Fruit fly (Drosophila melanogaster) whole organism, embryonic: ENCODE results near the gene RabGGTa.

Experiments
- ATbp ChIP-seq: fragments of 200-800 bp; sonication (Bioruptor generic); optimal IDR thresholded peaks from 2 replicates; lab custom pipeline; 2017; ENCODE audit warnings: missing biosample characterization, mild to moderate bottlenecking, missing genetic modification characterization, missing genetic modification reagents
- Bdp1 ChIP-seq: fragments of 200-800 bp; sonication (Bioruptor generic); optimal IDR thresholded peaks from 3 replicates; lab custom pipeline; 2016; ENCODE audit warnings: missing biosample characterization, missing genetic modification characterization
- Bteb2 ChIP-seq: fragments of 200-800 bp; sonication (Bioruptor generic); optimal IDR thresholded peaks from 2 replicates; lab custom pipeline; 2016; ENCODE audit warnings: missing biosample characterization, missing genetic modification characterization
- CG10543 ChIP-seq: fragments of 200-800 bp; sonication (Bioruptor generic); optimal IDR thresholded peaks from 3 replicates; lab custom pipeline; 2017; ENCODE audit warnings: missing biosample characterization, mild to moderate bottlenecking, missing genetic modification characterization, moderate library complexity
- CG11504 ChIP-seq: fragments of 200-800 bp; sonication (Bioruptor generic); optimal IDR thresholded peaks from 3 replicates; lab custom pipeline; 2019; ENCODE audit warnings: missing biosample characterization, mild to moderate bottlenecking, missing genetic modification characterization, moderate library complexity
- CG13296 ChIP-seq: fragments of 200-800 bp; sonication (Bioruptor generic); optimal IDR thresholded peaks from 3 replicates; lab custom pipeline; 2018; ENCODE audit warnings: missing biosample characterization, mild to moderate bottlenecking, missing genetic modification characterization
- CG14710 ChIP-seq: fragments of 200-800 bp; sonication (Bioruptor generic); optimal IDR thresholded peaks from 3 replicates; lab custom pipeline; 2019; ENCODE audit warnings: missing biosample characterization, mild to moderate bottlenecking, missing genetic modification characterization, moderate library complexity
- CG14965 ChIP-seq: fragments of 200-800 bp; sonication (Bioruptor generic); optimal IDR thresholded peaks from 2 replicates; lab custom pipeline; 2016; ENCODE audit warnings: missing biosample characterization, missing genetic modification characterization, borderline replicate concordance
- CG1529 ChIP-seq: fragments of 200-800 bp; sonication (Bioruptor generic); optimal IDR thresholded peaks from 3 replicates; lab custom pipeline; 2018; ENCODE audit warnings: missing biosample characterization, missing genetic modification characterization
- CG15696 ChIP-seq: fragments of 200-800 bp; sonication (Bioruptor generic); optimal IDR thresholded peaks from 2 replicates; lab custom pipeline; 2019; ENCODE audit warnings: missing biosample characterization, mild to moderate bottlenecking, missing genetic modification characterization, moderate library complexity
- CG16815 ChIP-seq: fragments of 200-800 bp; sonication (Bioruptor generic); optimal IDR thresholded peaks from 3 replicates; lab custom pipeline; 2017; ENCODE audit warnings: missing biosample characterization, mild to moderate bottlenecking, missing genetic modification characterization
- CG17186 ChIP-seq: fragments of 200-800 bp; sonication (Bioruptor generic); optimal IDR thresholded peaks from 3 replicates; lab custom pipeline; 2017; ENCODE audit warnings: missing biosample characterization, missing genetic modification reagents, missing genetic modification characterization
- CG17359 ChIP-seq: fragments of 200-800 bp; sonication (Bioruptor generic); optimal IDR thresholded peaks from 3 replicates; lab custom pipeline; 2018; ENCODE audit warnings: missing biosample characterization, mild to moderate bottlenecking, missing genetic modification characterization, moderate library complexity
- CG17912 ChIP-seq: fragments of 200-800 bp; sonication (Bioruptor generic); optimal IDR thresholded peaks from 2 replicates; lab custom pipeline; 2018; ENCODE audit warnings: missing biosample characterization, mild to moderate bottlenecking, missing genetic modification characterization
- CG1792 ChIP-seq: fragments of 200-800 bp; sonication (Bioruptor generic); optimal IDR thresholded peaks from 2 replicates; lab custom pipeline; 2016; ENCODE audit warnings: missing biosample characterization, missing genetic modification characterization
- CG18764 ChIP-seq: fragments of 200-800 bp; sonication (Bioruptor generic); optimal IDR thresholded peaks from 3 replicates; lab custom pipeline; 2016; ENCODE audit warnings: missing biosample characterization, missing genetic modification characterization
- CG2202 ChIP-seq: fragments of 200-800 bp; sonication (Bioruptor generic); optimal IDR thresholded peaks from 2 replicates; lab custom pipeline; 2018; ENCODE audit warnings: missing biosample characterization, mild to moderate bottlenecking, missing genetic modification characterization
- CG33557 ChIP-seq: fragments of 200-800 bp; sonication (Bioruptor generic); optimal IDR thresholded peaks from 2 replicates; lab custom pipeline; 2019; ENCODE audit warnings: missing biosample characterization, mild to moderate bottlenecking, missing genetic modification characterization, moderate library complexity
- CG3838 ChIP-seq: fragments of 200-800 bp; sonication (Bioruptor generic); optimal IDR thresholded peaks from 3 replicates; lab custom pipeline; 2016; ENCODE audit warnings: missing biosample characterization, missing genetic modification characterization
- CG6254 ChIP-seq: fragments of 200-800 bp; sonication (Bioruptor generic); optimal IDR thresholded peaks from 3 replicates; lab custom pipeline; 2017; ENCODE audit warnings: mild to moderate bottlenecking, missing biosample characterization, missing genetic modification reagents, missing genetic modification characterization
- CG6689 ChIP-seq: fragments of 200-800 bp; sonication (Bioruptor generic); IDR thresholded peaks from 2 replicates; pipeline ENCODE4 v1.3.6; 2022; ENCODE audit warnings: missing biosample characterization, missing genetic modification characterization
- CG7357 ChIP-seq: fragments of 200-800 bp; sonication (Bioruptor generic); IDR thresholded peaks from 3 replicates; pipeline ENCODE4 v1.3.6; 2022; ENCODE audit warnings: missing biosample characterization, missing genetic modification characterization
- CG7745 ChIP-seq: fragments of 200-800 bp; sonication (Bioruptor generic); optimal IDR thresholded peaks from 2 replicates; lab custom pipeline; 2018; ENCODE audit warnings: missing biosample characterization, mild to moderate bottlenecking, missing genetic modification characterization, moderate library complexity
- CG8290 ChIP-seq, 3 experiments: fragments of 200-800 bp; sonication (Bioruptor generic); optimal IDR thresholded peaks; 2 replicates each; lab custom pipeline; 2016 to 2019; ENCODE audit warnings: missing biosample characterization in 3 of 3, missing genetic modification characterization in 3 of 3, mild to moderate bottlenecking in 2 of 3, moderate library complexity in 1 of 3
- CG8924 ChIP-seq: fragments of 200-800 bp; optimal IDR thresholded peaks from 3 replicates; lab custom pipeline; 2019; ENCODE audit warnings: missing biosample characterization, mild to moderate bottlenecking, missing genetic modification characterization, moderate library complexity
- CTCF ChIP-seq: fragments of 200-800 bp; sonication (Bioruptor generic); optimal IDR thresholded peaks from 2 replicates; lab custom pipeline; 2017; ENCODE audit warnings: missing biosample characterization, mild to moderate bottlenecking, missing genetic modification characterization, moderate library complexity
- Fer3 ChIP-seq: fragments of 200-800 bp; sonication (Bioruptor generic); optimal IDR thresholded peaks from 2 replicates; lab custom pipeline; 2018; ENCODE audit warnings: missing biosample characterization, mild to moderate bottlenecking, missing genetic modification characterization, moderate library complexity
- Lpt ChIP-seq: fragments of >200 bp; optimal IDR thresholded peaks from 2 replicates; lab custom pipeline; 2018; ENCODE audit warnings: missing biosample characterization, missing genetic modification characterization
- NFAT ChIP-seq: fragments of 200-800 bp; sonication (Bioruptor generic); IDR thresholded peaks from 2 replicates; pipeline ENCODE4 v1.3.6; 2022; ENCODE audit warnings: missing biosample characterization, missing genetic modification characterization
- Nf-YB ChIP-seq: fragments of 200-800 bp; sonication (Bioruptor generic); optimal IDR thresholded peaks from 3 replicates; lab custom pipeline; 2019; ENCODE audit warnings: missing biosample characterization, mild to moderate bottlenecking, missing genetic modification characterization, moderate library complexity
- Sox100B ChIP-seq: fragments of 200-800 bp; sonication (Bioruptor generic); optimal IDR thresholded peaks from 3 replicates; lab custom pipeline; 2018; ENCODE audit warnings: missing biosample characterization, mild to moderate bottlenecking, missing genetic modification characterization
- YL-1 ChIP-seq: fragments of 200-800 bp; sonication (Bioruptor generic); optimal IDR thresholded peaks from 3 replicates; lab custom pipeline; 2017; ENCODE audit warnings: missing biosample characterization, mild to moderate bottlenecking, missing genetic modification characterization
- bcd ChIP-seq: fragments of 200-800 bp; sonication (Bioruptor generic); optimal IDR thresholded peaks from 2 replicates; lab custom pipeline; 2017; ENCODE audit warnings: missing biosample characterization, mild to moderate bottlenecking, missing genetic modification characterization
- bigmax ChIP-seq: fragments of 200-800 bp; sonication (Bioruptor generic); optimal IDR thresholded peaks from 2 replicates; lab custom pipeline; 2018; ENCODE audit warnings: missing biosample characterization, mild to moderate bottlenecking, missing genetic modification characterization
- bowl ChIP-seq: fragments of 200-800 bp; sonication (Bioruptor generic); IDR thresholded peaks from 2 replicates; pipeline ENCODE4 v1.3.6; 2022; ENCODE audit warnings: missing biosample characterization, missing genetic modification characterization
- cas ChIP-seq: fragments of 200-800 bp; sonication (Bioruptor generic); IDR thresholded peaks from 2 replicates; pipeline ENCODE4 v1.3.6; 2022; ENCODE audit warnings: missing biosample characterization, missing genetic modification characterization
- cato ChIP-seq: fragments of 200-800 bp; sonication (Bioruptor generic); optimal IDR thresholded peaks from 2 replicates; lab custom pipeline; 2016; ENCODE audit warnings: missing biosample characterization, missing genetic modification characterization, borderline replicate concordance
- caup ChIP-seq: fragments of 200-800 bp; sonication (Bioruptor generic); optimal IDR thresholded peaks from 3 replicates; lab custom pipeline; 2017; ENCODE audit warnings: missing biosample characterization, mild to moderate bottlenecking, missing genetic modification characterization, moderate library complexity; ENCODE audit not compliant: severe bottlenecking
- crc ChIP-seq: fragments of 200-800 bp; sonication (Bioruptor generic); optimal IDR thresholded peaks from 2 replicates; lab custom pipeline; 2016; ENCODE audit warnings: missing biosample characterization, missing genetic modification characterization
- dm ChIP-seq: fragments of 200-800 bp; sonication (Bioruptor generic); optimal IDR thresholded peaks from 3 replicates; lab custom pipeline; 2016; ENCODE audit warnings: missing biosample characterization, missing genetic modification characterization
- dpn ChIP-seq, 2 experiments: fragments of 200-800 bp; sonication (Bioruptor generic); optimal IDR thresholded peaks; 3 replicates each; lab custom pipeline; 2016; ENCODE audit warnings: missing biosample characterization in 2 of 2, missing genetic modification characterization in 2 of 2
- en ChIP-seq: fragments of 200-800 bp; sonication (Bioruptor generic); optimal IDR thresholded peaks from 2 replicates; lab custom pipeline; 2016; ENCODE audit warnings: missing biosample characterization, missing genetic modification characterization
- fd3F ChIP-seq: fragments of 200-800 bp; sonication (Bioruptor generic); optimal IDR thresholded peaks from 2 replicates; lab custom pipeline; 2018; ENCODE audit warnings: missing biosample characterization, mild to moderate bottlenecking, missing genetic modification characterization, moderate library complexity
- gcm ChIP-seq: fragments of 200-800 bp; sonication (Bioruptor generic); optimal IDR thresholded peaks from 2 replicates; lab custom pipeline; 2019; ENCODE audit warnings: missing biosample characterization, mild to moderate bottlenecking, missing genetic modification characterization, moderate library complexity
- gro ChIP-seq: fragments of 200-800 bp; sonication (Bioruptor generic); optimal IDR thresholded peaks from 2 replicates; lab custom pipeline; 2016; ENCODE audit warnings: missing biosample characterization, missing genetic modification characterization
- kay ChIP-seq: fragments of 200-800 bp; sonication (Bioruptor generic); optimal IDR thresholded peaks from 2 replicates; lab custom pipeline; 2016; ENCODE audit warnings: missing biosample characterization, missing genetic modification characterization
- pnt ChIP-seq: fragments of 200-800 bp; sonication (Bioruptor generic); optimal IDR thresholded peaks from 3 replicates; lab custom pipeline; 2016; ENCODE audit warnings: missing biosample characterization, missing genetic modification characterization
- shn ChIP-seq: fragments of 200-800 bp; sonication (Bioruptor generic); optimal IDR thresholded peaks from 3 replicates; lab custom pipeline; 2016; ENCODE audit warnings: missing biosample characterization, missing genetic modification characterization
- sob ChIP-seq: fragments of 200-800 bp; sonication (Bioruptor generic); IDR thresholded peaks from 2 replicates; pipeline ENCODE4 v1.3.6; 2022; ENCODE audit warnings: missing biosample characterization, missing genetic modification characterization
- twi ChIP-seq: fragments of 200-800 bp; optimal IDR thresholded peaks from 2 replicates; lab custom pipeline; 2019; ENCODE audit warnings: missing biosample characterization, mild to moderate bottlenecking, missing genetic modification characterization, moderate library complexity
- vvl ChIP-seq: fragments of 200-800 bp; sonication (Bioruptor generic); IDR thresholded peaks from 2 replicates; pipeline ENCODE4 v1.3.6; 2022; ENCODE audit warnings: missing biosample characterization, missing genetic modification characterization

RabGGTa gene

DNA sequence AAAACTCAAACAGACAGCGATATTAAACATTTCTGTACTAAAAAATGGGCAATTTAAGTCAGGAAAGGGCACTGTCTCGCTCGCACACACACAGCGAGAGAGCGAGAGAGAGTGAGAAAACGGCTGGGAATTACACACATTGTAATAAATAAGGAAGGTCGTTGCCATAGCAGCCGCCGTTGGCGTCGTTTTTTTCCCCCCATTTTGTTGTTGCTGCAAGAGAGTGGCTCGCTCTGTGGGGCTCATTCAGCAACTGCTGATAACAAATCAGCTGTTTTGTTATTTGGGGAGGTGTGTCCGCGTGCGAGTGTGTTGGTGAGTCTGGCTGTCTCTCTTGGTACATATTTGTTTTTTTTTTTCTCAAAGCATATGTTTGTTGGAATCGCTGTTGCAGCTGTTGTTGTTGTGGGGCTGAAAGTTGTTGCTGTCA lies 40.0 kb upstream of the RabGGTa start (continued):
- peak; percentile 67 for TF ChIP-seq CG17359 (tag; lab: Kevin White, UChicago)
- peak; percentile 4 for TF ChIP-seq CG1792 (GFP tag; lab: Kevin White, UChicago)
- TF ChIP-seq CG13296: peak; percentile 76
- peak; percentile 72 for TF ChIP-seq gcm (GFP tag; lab: Kevin White, UChicago)
- no peak for TF ChIP-seq cas
- TF ChIP-seq Lpt: no peak
- no peak for TF ChIP-seq pnt
- TF ChIP-seq CG16815: no peak
- TF ChIP-seq twi (tag; lab: Kevin White, UChicago): peak; percentile 37
- TF ChIP-seq Sox100B: peak; percentile 49
- peak; percentile 58 for TF ChIP-seq CG2202
- peak; percentile 18 for TF ChIP-seq CG8924 (tag; lab: Kevin White, UChicago)
- TF ChIP-seq CG14965: no peak
- peak; percentile 2 for TF ChIP-seq bcd (GFP tag; lab: Kevin White, UChicago)
- TF ChIP-seq CG33557 (GFP tag; lab: Kevin White, UChicago): peak; percentile 68
- TF ChIP-seq en (GFP tag; lab: Kevin White, UChicago): no peak
- no peak for TF ChIP-seq NFAT (GFP tag; lab: Robert Waterston, UW)
- peak; percentile 53 for TF ChIP-seq CG15696 (tag; lab: Kevin White, UChicago)
- peak; percentile 35 for TF ChIP-seq CG14710
- TF ChIP-seq kay (GFP tag; lab: Kevin White, UChicago): peak; percentile 6
- TF ChIP-seq CG1529 (GFP tag; lab: Kevin White, UChicago): peak; percentile 60
- peak; percentile 61 for TF ChIP-seq CG7745
- TF ChIP-seq CG17186 (GFP tag; lab: Kevin White, UChicago): no peak
- no peak for TF ChIP-seq CG3838 (GFP tag; lab: Kevin White, UChicago)
- peak; percentile 63 for TF ChIP-seq CTCF (GFP tag; lab: Kevin White, UChicago)
- TF ChIP-seq CG8290 (GFP tag; optimal IDR thresholded peaks at IDR 0.05; lab: Kevin White, UChicago): peak; percentile 44
- TF ChIP-seq CG8290 (tag; optimal IDR thresholded peaks at IDR 0.05; lab: Kevin White, UChicago): peak in 1 of 2 experiments; percentile 22
- TF ChIP-seq caup (GFP tag; lab: Kevin White, UChicago): peak; percentile 70
- peak; percentile 74 for TF ChIP-seq ATbp (GFP tag; lab: Kevin White, UChicago)
- no peak for TF ChIP-seq vvl (GFP tag; lab: Robert Waterston, UW)
- no peak for TF ChIP-seq dm
- peak; percentile 55 for TF ChIP-seq gro (GFP tag; lab: Kevin White, UChicago)
- TF ChIP-seq Nf-YB (GFP tag; lab: Kevin White, UChicago): peak; percentile 60
- no peak for TF ChIP-seq bowl (GFP tag; lab: Robert Waterston, UW)
- TF ChIP-seq CG6254 (GFP tag; lab: Kevin White, UChicago): peak; percentile 63
- TF ChIP-seq Bdp1 (GFP tag; lab: Kevin White, UChicago): no peak
- TF ChIP-seq Fer3 (tag; lab: Kevin White, UChicago): peak; percentile 44
- no peak for TF ChIP-seq sob (GFP tag; lab: Robert Waterston, UW)
- TF ChIP-seq CG10543: no peak
- no peak for TF ChIP-seq bigmax (GFP tag; lab: Kevin White, UChicago)
- peak; percentile 16 for TF ChIP-seq CG18764
- TF ChIP-seq CG6689 (GFP tag; lab: Robert Waterston, UW): no peak
- TF ChIP-seq fd3F (GFP tag; lab: Kevin White, UChicago): no peak
- TF ChIP-seq YL-1 (GFP tag; lab: Kevin White, UChicago): peak; percentile 6
- no peak for TF ChIP-seq dpn (GFP tag; optimal IDR thresholded peaks at IDR 0.05; lab: Kevin White, UChicago)
- TF ChIP-seq crc (GFP tag; lab: Kevin White, UChicago): no peak
- no peak for TF ChIP-seq CG7357 (GFP tag; lab: Robert Waterston, UW)
- peak; percentile 4 for TF ChIP-seq cato (GFP tag; lab: Kevin White, UChicago)
- TF ChIP-seq CG17912 (GFP tag; lab: Kevin White, UChicago): peak; percentile 66
- peak; percentile 28 for TF ChIP-seq Bteb2 (GFP tag; lab: Kevin White, UChicago)
- peak; percentile 56 for TF ChIP-seq CG11504 (tag; lab: Kevin White, UChicago)
- no peak for TF ChIP-seq shn (GFP tag; lab: Kevin White, UChicago)
